Fruit fly (Drosophila melanogaster) whole organism, wandering third instar larva: ENCODE data around the gene Dyro.

Experiments used
- Abd-B ChIP-seq: fragments of >200 bp; optimal IDR thresholded peaks from 2 replicates; lab custom pipeline; 2017; ENCODE audit warnings: missing biosample characterization, missing genetic modification characterization
- CrebA ChIP-seq: fragments of 200-800 bp; sonication (Bioruptor generic); optimal IDR thresholded peaks from 2 replicates; lab custom pipeline; 2016; ENCODE audit warnings: missing biosample characterization, mild to moderate bottlenecking, missing genetic modification characterization, borderline replicate concordance
- GATAd ChIP-seq: sonication (Bioruptor generic); optimal IDR thresholded peaks from 2 replicates; lab custom pipeline; 2016; ENCODE audit warnings: missing biosample characterization, missing genetic modification characterization
- HLH106 ChIP-seq: fragments of 200-800 bp; optimal IDR thresholded peaks from 3 replicates; lab custom pipeline; 2019; ENCODE audit warnings: missing biosample characterization, mild to moderate bottlenecking, missing genetic modification characterization, moderate library complexity
- Hr78 ChIP-seq: fragments of >200 bp; optimal IDR thresholded peaks from 2 replicates; lab custom pipeline; 2017; ENCODE audit warnings: missing biosample characterization, missing genetic modification characterization
- Rel ChIP-seq, 2 experiments: fragments of 200-800 bp; sonication (Bioruptor generic) in 1 of 2; optimal IDR thresholded peaks; 2 replicates in 1 of 2; 3 replicates in 1 of 2; lab custom pipeline; 2016 to 2019; ENCODE audit warnings: mild to moderate bottlenecking in 2 of 2, missing biosample characterization in 2 of 2, missing genetic modification characterization in 2 of 2, moderate library complexity in 1 of 2
- Vsx2 ChIP-seq: fragments of 200-300, 225-300 bp; sonication (Bioruptor generic); optimal IDR thresholded peaks from 2 replicates; lab custom pipeline; 2018; ENCODE audit warnings: missing biosample characterization, missing genetic modification characterization; ENCODE audit not compliant: partially characterized antibody
- dsf ChIP-seq: sonication (Bioruptor generic); optimal IDR thresholded peaks from 2 replicates; lab custom pipeline; 2016; ENCODE audit warnings: missing biosample characterization, missing genetic modification characterization, borderline replicate concordance
- h ChIP-seq: fragments of 200-800 bp; sonication (Bioruptor generic); optimal IDR thresholded peaks from 3 replicates; lab custom pipeline; 2016; ENCODE audit warnings: missing biosample characterization, mild to moderate bottlenecking, missing genetic modification characterization
- rgr ChIP-seq: fragments of 200-800 bp; sonication (Bioruptor generic); optimal IDR thresholded peaks from 3 replicates; lab custom pipeline; 2016; ENCODE audit warnings: missing biosample characterization, mild to moderate bottlenecking, missing genetic modification characterization
- tai ChIP-seq: sonication (Bioruptor generic); optimal IDR thresholded peaks from 2 replicates; lab custom pipeline; 2016; ENCODE audit warnings: missing biosample characterization, missing genetic modification characterization

DNA sequence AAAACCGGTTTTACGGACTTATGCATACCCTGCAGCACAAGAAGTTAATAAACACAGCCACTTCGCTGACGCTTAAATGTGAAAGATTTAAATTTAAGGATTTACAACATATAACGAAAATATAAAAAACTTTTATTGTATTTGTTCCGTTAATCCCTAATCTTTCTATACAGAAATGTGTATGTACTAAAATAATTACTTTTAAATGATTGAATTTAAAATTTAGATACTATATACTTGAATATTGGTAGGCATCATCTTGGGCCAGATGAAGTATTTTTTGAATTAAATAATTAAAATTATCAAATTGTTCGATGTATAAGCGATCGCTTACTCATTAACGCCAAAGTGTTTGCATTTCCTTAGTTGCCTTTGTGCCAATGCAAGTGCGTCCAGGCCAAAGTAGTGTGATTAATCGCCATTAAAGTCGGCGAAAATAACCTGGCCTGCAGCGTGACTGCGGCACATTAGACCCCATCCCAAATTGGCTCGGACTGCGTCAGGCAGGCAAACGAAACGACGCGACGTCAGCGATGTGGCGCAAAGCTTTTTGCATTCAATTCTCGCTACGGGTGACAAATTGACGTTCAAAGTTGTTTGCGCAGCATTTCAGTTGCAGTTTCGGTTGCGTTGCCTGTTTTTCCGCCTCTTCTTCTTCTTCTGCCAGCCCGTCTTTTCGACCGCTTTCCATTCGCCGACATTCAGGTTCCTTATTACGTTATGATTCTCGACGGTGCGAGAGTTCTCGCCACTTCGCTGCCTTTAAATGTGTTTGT is 2.1 kb upstream of the Dyro start:
- TF ChIP-seq Rel (GFP tag; optimal IDR thresholded peaks at IDR 0.05; lab: Kevin White, UChicago) = no peak
- no peak for TF ChIP-seq Rel (tag; optimal IDR thresholded peaks at IDR 0.05; lab: Kevin White, UChicago)
- TF ChIP-seq Hr78 (GFP tag; lab: Kevin White, UChicago) = no peak
- TF ChIP-seq Vsx2 = no peak
- peak; percentile 16 for TF ChIP-seq rgr (GFP tag; lab: Kevin White, UChicago)
- TF ChIP-seq HLH106 (tag; lab: Kevin White, UChicago) = peak; percentile 56
- TF ChIP-seq h (GFP tag; lab: Kevin White, UChicago) = peak; percentile 14
- no peak for TF ChIP-seq Abd-B (GFP tag; lab: Kevin White, UChicago)
- no peak for TF ChIP-seq CrebA (GFP tag; lab: Kevin White, UChicago)
- TF ChIP-seq tai (GFP tag; lab: Kevin White, UChicago) = no peak
- no peak for TF ChIP-seq dsf (GFP tag; lab: Kevin White, UChicago)
- TF ChIP-seq GATAd (GFP tag; lab: Kevin White, UChicago) = no peak
